Worm (Caenorhabditis elegans): ENCODE data around the gene F08F8.10.

F08F8.10 gene

ce11 chrIII:7369394-7370024 lies 12.3 kb upstream of the F08F8.10 start:
- no peak for TF ChIP-seq unc-62 (GFP tag; optimal IDR thresholded peaks at IDR 0.05)

ce11 chrIII:7367012-7367760 lies 10.0 kb upstream of the F08F8.10 start, which contains the start of the genes T20B12.5 and T20B12.4:
T20B12.5 (minus strand) TSS chrIII:7367112.
T20B12.4 (plus strand) TSS chrIII:7367710.
- TF ChIP-seq unc-62 (GFP tag; optimal IDR thresholded peaks at IDR 0.05) = no peak

- TF ChIP-seq unc-62 (GFP tag; optimal IDR thresholded peaks at IDR 0.05) = no peak
These were observed 8.4 kb upstream of the F08F8.10 start, which contains the start of gene F08F8.11 for ce11 chrIII:7365602-7366001. F08F8.11 (plus strand) TSS chrIII:7365902.

ce11 chrIII:7359037-7359548 lies 1.9 kb upstream of the F08F8.10 start, which contains the start of the genes eco-1 and hmgr-1:
eco-1 (minus strand) TSS chrIII:7359095.
hmgr-1 (plus strand) TSS chrIII:7359498.
- no peak for TF ChIP-seq unc-62 (GFP tag; optimal IDR thresholded peaks at IDR 0.05)

ce11 chrIII:7358627-7359026 lies 1.4 kb upstream of the F08F8.10 start:
- no peak for TF ChIP-seq unc-62 (GFP tag; optimal IDR thresholded peaks at IDR 0.05)

ce11 chrIII:7353871-7354270 lies 3.3 kb downstream of the F08F8.10 start, which contains the start of gene F08F8.9:
F08F8.9 (minus strand) TSS chrIII:7353971.
- TF ChIP-seq unc-62 (GFP tag; optimal IDR thresholded peaks at IDR 0.05) = no peak

- no peak for TF ChIP-seq unc-62 (GFP tag; optimal IDR thresholded peaks at IDR 0.05)
These were observed 8.1 kb downstream of the F08F8.10 start, which contains the start of gene gos-28 for ce11 chrIII:7349075-7349474. gos-28 (minus strand) TSS chrIII:7349175.

- no peak for TF ChIP-seq unc-62 (GFP tag; optimal IDR thresholded peaks at IDR 0.05)
These were observed 10.1 kb downstream of the F08F8.10 start, which contains the start of gene F08F8.7 for ce11 chrIII:7347049-7347448. F08F8.7 (minus strand) TSS chrIII:7347149.

- TF ChIP-seq unc-62 (GFP tag; optimal IDR thresholded peaks at IDR 0.05) = no peak
These were observed 13.8 kb downstream of the F08F8.10 start, which contains the start of gene F08F8.6 for ce11 chrIII:7343389-7343788. F08F8.6 (plus strand) TSS chrIII:7343689.

- TF ChIP-seq unc-62 (GFP tag; optimal IDR thresholded peaks at IDR 0.05) = no peak
These were observed 18.1 kb downstream of the F08F8.10 start for ce11 chrIII:7339138-7339537.

ce11 chrIII:7338693-7339092 lies 18.5 kb downstream of the F08F8.10 start, which contains the start of gene kap-1:
kap-1 (plus strand) TSS chrIII:7338835.
- no peak for TF ChIP-seq unc-62 (GFP tag; optimal IDR thresholded peaks at IDR 0.05)

ce11 chrIII:7338009-7338408 lies 19.2 kb downstream of the F08F8.10 start:
- TF ChIP-seq unc-62 (GFP tag; optimal IDR thresholded peaks at IDR 0.05) = no peak

ce11 chrIII:7336214-7336613 lies 21.0 kb downstream of the F08F8.10 start, which contains the start of gene gsp-2:
gsp-2 (plus strand) TSS chrIII:7336587.
- no peak for TF ChIP-seq unc-62 (GFP tag; optimal IDR thresholded peaks at IDR 0.05)

ce11 chrIII:7335220-7335619 lies 22.0 kb downstream of the F08F8.10 start, which contains the start of gene F56C9.10:
F56C9.10 (minus strand) TSS chrIII:7335316.
- no peak for TF ChIP-seq unc-62 (GFP tag; optimal IDR thresholded peaks at IDR 0.05)

ce11 chrIII:7331671-7332070 lies 25.5 kb downstream of the F08F8.10 start:
- TF ChIP-seq unc-62 (GFP tag; optimal IDR thresholded peaks at IDR 0.05) = no peak

ce11 chrIII:7329155-7329732 lies 27.9 kb downstream of the F08F8.10 start, which contains the start of gene lab-2:
lab-2 (minus strand) TSS chrIII:7329607.
- no peak for TF ChIP-seq unc-62 (GFP tag; optimal IDR thresholded peaks at IDR 0.05)

All from whole organism, dauer.